Worm (Caenorhabditis elegans): ENCODE measurements around the gene irld-48.
A peak's percentile ranks its signal among the peaks of the same experiment; 100 is the strongest.

DNA sequence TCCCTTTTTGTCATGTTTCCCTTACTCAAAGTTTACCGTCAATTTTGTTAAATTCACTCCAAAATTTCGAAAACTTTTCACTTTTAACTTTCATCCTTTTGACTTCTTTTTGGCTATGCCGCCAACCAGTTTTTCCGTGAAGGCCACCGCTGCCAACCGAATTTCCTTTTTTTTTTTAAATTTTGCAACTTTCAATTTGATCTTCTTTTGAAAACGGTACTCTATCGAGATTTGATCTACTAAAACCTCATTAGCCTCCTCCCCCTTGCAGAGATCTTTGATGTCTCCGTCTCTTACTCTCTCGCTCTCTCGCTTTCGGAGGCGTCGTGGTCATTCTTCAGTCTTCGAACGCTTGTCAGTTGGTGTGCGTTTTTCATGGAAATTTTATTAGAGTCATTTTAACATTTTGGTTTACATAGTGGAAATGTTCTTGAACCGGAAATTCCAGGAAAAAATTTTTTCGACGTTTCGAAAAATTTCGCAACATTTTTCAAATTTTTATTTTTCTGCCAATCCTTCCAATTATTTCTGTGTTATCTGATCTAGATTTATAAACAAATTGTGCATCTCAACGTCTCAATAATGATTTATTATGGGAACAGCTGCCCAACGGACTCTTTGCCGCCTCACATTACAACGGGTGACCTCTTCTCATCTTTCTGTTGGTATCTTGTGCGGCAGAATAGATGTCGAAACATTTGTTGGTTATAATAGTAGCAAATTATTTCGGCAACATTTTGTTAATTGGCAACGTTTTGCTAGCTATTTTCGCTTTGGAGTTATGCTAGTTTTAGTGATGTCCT, 38.9 kb downstream of the irld-48 start:
- TF ChIP-seq nhr-71 (tag; optimal IDR thresholded peaks at IDR 0.05) (peak; percentile 65), nhr-11 (tag; optimal IDR thresholded peaks at IDR 0.05) (no peak)
